Fruit fly (Drosophila melanogaster) whole organism, embryonic: ENCODE results near the gene Pgant8.

Experiments
- Antp ChIP-seq: fragments of 200-800 bp; sonication (Bioruptor generic); optimal IDR thresholded peaks from 3 replicates; lab custom pipeline; 2016; ENCODE audit warnings: missing biosample characterization, missing genetic modification characterization
- CG10209 ChIP-seq: fragments of 200-800 bp; sonication (Bioruptor generic); optimal IDR thresholded peaks from 3 replicates; lab custom pipeline; 2017; ENCODE audit warnings: missing biosample characterization, mild to moderate bottlenecking, missing genetic modification characterization, missing genetic modification reagents
- CG1024 ChIP-seq: fragments of 200-800 bp; sonication (Bioruptor generic); IDR thresholded peaks from 2 replicates; pipeline ENCODE4 v1.3.6; 2022; ENCODE audit warnings: missing biosample characterization, missing genetic modification characterization
- CG10543 ChIP-seq: fragments of 200-800 bp; sonication (Bioruptor generic); optimal IDR thresholded peaks from 3 replicates; lab custom pipeline; 2017; ENCODE audit warnings: missing biosample characterization, mild to moderate bottlenecking, missing genetic modification characterization, moderate library complexity
- CG11247 ChIP-seq: fragments of 200-800 bp; sonication (Bioruptor generic); IDR thresholded peaks from 2 replicates; pipeline ENCODE4 v1.3.6; 2022; ENCODE audit warnings: missing biosample characterization, missing genetic modification characterization
- CG12942 ChIP-seq: fragments of 200-800 bp; sonication (Bioruptor generic); optimal IDR thresholded peaks from 3 replicates; lab custom pipeline; 2016; ENCODE audit warnings: missing biosample characterization, missing genetic modification characterization
- CG14667 ChIP-seq: fragments of 200-800 bp; sonication (Bioruptor generic); IDR thresholded peaks from 2 replicates; pipeline ENCODE4 v1.3.6; 2022; ENCODE audit warnings: missing biosample characterization, missing genetic modification characterization
- CG15011 ChIP-seq: fragments of 200-800 bp; sonication (Bioruptor generic); optimal IDR thresholded peaks from 3 replicates; lab custom pipeline; 2018; ENCODE audit warnings: missing biosample characterization, mild to moderate bottlenecking, missing genetic modification characterization
- CG15696 ChIP-seq: fragments of 200-800 bp; sonication (Bioruptor generic); optimal IDR thresholded peaks from 2 replicates; lab custom pipeline; 2019; ENCODE audit warnings: missing biosample characterization, mild to moderate bottlenecking, missing genetic modification characterization, moderate library complexity
- CG17328 ChIP-seq: fragments of 200-800 bp; sonication (Bioruptor generic); IDR thresholded peaks from 2 replicates; pipeline ENCODE4 v1.3.6; 2022; ENCODE audit warnings: missing biosample characterization, missing genetic modification characterization
- CG18764 ChIP-seq: fragments of 200-800 bp; sonication (Bioruptor generic); optimal IDR thresholded peaks from 3 replicates; lab custom pipeline; 2016; ENCODE audit warnings: missing biosample characterization, missing genetic modification characterization
- CG2199 ChIP-seq: fragments of 200-800 bp; sonication (Bioruptor generic); IDR thresholded peaks from 3 replicates; pipeline ENCODE4 v1.3.6; 2022; ENCODE audit warnings: missing biosample characterization, missing genetic modification characterization
- CG30020 ChIP-seq: fragments of 200-800 bp; optimal IDR thresholded peaks from 2 replicates; lab custom pipeline; 2019; ENCODE audit warnings: missing biosample characterization, mild to moderate bottlenecking, missing genetic modification characterization, moderate library complexity
- CG31388 ChIP-seq: fragments of 200-800 bp; sonication (Bioruptor generic); optimal IDR thresholded peaks from 2 replicates; lab custom pipeline; 2016; ENCODE audit warnings: missing biosample characterization, missing genetic modification characterization
- CG32767 ChIP-seq: fragments of 200-800 bp; sonication (Bioruptor generic); IDR thresholded peaks from 2 replicates; pipeline ENCODE4 v1.3.6; 2022; ENCODE audit warnings: missing biosample characterization, missing genetic modification characterization
- CG42726 ChIP-seq: fragments of 200-800 bp; sonication (Bioruptor generic); IDR thresholded peaks from 2 replicates; pipeline ENCODE4 v1.3.6; 2022; ENCODE audit warnings: missing biosample characterization, missing genetic modification characterization; ENCODE audit not compliant: partially characterized antibody
- CG4617 ChIP-seq: fragments of 200-800 bp; sonication (Bioruptor generic); optimal IDR thresholded peaks from 3 replicates; lab custom pipeline; 2016; ENCODE audit warnings: missing biosample characterization, missing genetic modification characterization, borderline replicate concordance
- CG6654 ChIP-seq: fragments of 200-800 bp; sonication (Bioruptor generic); optimal IDR thresholded peaks from 2 replicates; lab custom pipeline; 2017; ENCODE audit warnings: missing biosample characterization, mild to moderate bottlenecking, missing genetic modification characterization
- CkIIα-i1 ChIP-seq: fragments of 200-800 bp; sonication (Bioruptor generic); IDR thresholded peaks from 2 replicates; pipeline ENCODE4 v1.3.6; 2022; ENCODE audit warnings: missing biosample characterization, missing genetic modification characterization
- CoRest ChIP-seq: fragments of 200-800 bp; sonication (Bioruptor generic); optimal IDR thresholded peaks from 3 replicates; lab custom pipeline; 2018; ENCODE audit warnings: missing biosample characterization, mild to moderate bottlenecking, missing genetic modification characterization, moderate library complexity
- Elba2 ChIP-seq: fragments of 200-800 bp; sonication (Bioruptor generic); optimal IDR thresholded peaks from 3 replicates; lab custom pipeline; 2016; ENCODE audit warnings: missing biosample characterization, missing genetic modification characterization
- Fer2 ChIP-seq: fragments of 200-800 bp; sonication (Bioruptor generic); optimal IDR thresholded peaks from 2 replicates; lab custom pipeline; 2018; ENCODE audit warnings: missing biosample characterization, mild to moderate bottlenecking, missing genetic modification characterization, moderate library complexity
- Gug ChIP-seq: fragments of 200-800 bp; sonication (Bioruptor generic); IDR thresholded peaks from 4 replicates; pipeline ENCODE4 v1.3.6; 2022; ENCODE audit warnings: missing biosample characterization, missing genetic modification characterization
- H15 ChIP-seq: fragments of 200-800 bp; sonication (Bioruptor generic); IDR thresholded peaks from 3 replicates; pipeline ENCODE4 v1.3.6; 2022; ENCODE audit warnings: missing biosample characterization, missing genetic modification characterization
- Hr51 ChIP-seq, 2 experiments: fragments of 200-800 bp; sonication (Bioruptor generic); optimal IDR thresholded peaks; 2 replicates in 1 of 2; 3 replicates in 1 of 2; lab custom pipeline; 2016 to 2018; ENCODE audit warnings: missing biosample characterization in 2 of 2, missing genetic modification characterization in 2 of 2, mild to moderate bottlenecking in 1 of 2, moderate library complexity in 1 of 2
- Kr ChIP-seq: fragments of 200-800 bp; sonication (Bioruptor generic); optimal IDR thresholded peaks from 2 replicates; lab custom pipeline; 2017; ENCODE audit warnings: missing biosample characterization, mild to moderate bottlenecking, missing genetic modification characterization
- Lpt ChIP-seq: fragments of >200 bp; optimal IDR thresholded peaks from 2 replicates; lab custom pipeline; 2018; ENCODE audit warnings: missing biosample characterization, missing genetic modification characterization
- Med ChIP-seq: fragments of 200-800 bp; sonication (Bioruptor generic); peaks from one replicate; lab custom pipeline; 2016; ENCODE audit warnings: missing biosample characterization, missing genetic modification characterization, mild to moderate bottlenecking, inconsistent platforms, moderate library complexity
- NK7.1 ChIP-seq: fragments of 200-800 bp; sonication (Bioruptor generic); optimal IDR thresholded peaks from 3 replicates; lab custom pipeline; 2016; ENCODE audit warnings: missing biosample characterization, missing genetic modification characterization
- Nf-YA ChIP-seq: fragments of 200-800 bp; sonication (Bioruptor generic); IDR thresholded peaks from 2 replicates; pipeline ENCODE4 v1.3.6; 2022; ENCODE audit warnings: missing biosample characterization, missing genetic modification characterization
- Nf-YC ChIP-seq: fragments of 200-800 bp; optimal IDR thresholded peaks from 3 replicates; lab custom pipeline; 2019; ENCODE audit warnings: missing biosample characterization, mild to moderate bottlenecking, missing genetic modification characterization, moderate library complexity
- Oli ChIP-seq: fragments of 200-800 bp; sonication (Bioruptor generic); optimal IDR thresholded peaks from 2 replicates; lab custom pipeline; 2018; ENCODE audit warnings: missing biosample characterization, mild to moderate bottlenecking, missing genetic modification characterization, moderate library complexity
- Pdp1 ChIP-seq, 2 experiments: fragments of 200-800 bp; sonication (Bioruptor generic); optimal IDR thresholded peaks; 3 replicates each; lab custom pipeline; 2016; ENCODE audit warnings: missing biosample characterization in 2 of 2, missing genetic modification characterization in 2 of 2, mild to moderate bottlenecking in 1 of 2, moderate library complexity in 1 of 2
- Scr ChIP-seq: fragments of 200-800 bp; sonication (Bioruptor generic); IDR thresholded peaks from 2 replicates; pipeline ENCODE4 v1.3.6; 2022; ENCODE audit warnings: missing biosample characterization, missing genetic modification characterization; ENCODE audit not compliant: partially characterized antibody
- Stat92E ChIP-seq, 3 experiments: fragments of >200 bp in 2 of 3; fragments of 200-800 bp in 1 of 3; sonication (Bioruptor generic) in 1 of 3; optimal IDR thresholded peaks; 2 replicates each; lab custom pipeline; 2017 to 2019; ENCODE audit warnings: missing biosample characterization in 3 of 3, missing genetic modification characterization in 3 of 3, mild to moderate bottlenecking in 1 of 3, moderate library complexity in 1 of 3
- Xbp1 ChIP-seq: fragments of 200-800 bp; sonication (Bioruptor generic); optimal IDR thresholded peaks from 3 replicates; lab custom pipeline; 2016; ENCODE audit warnings: missing biosample characterization, mild to moderate bottlenecking, missing genetic modification characterization
- ac ChIP-seq: fragments of 200-800 bp; sonication (Bioruptor generic); optimal IDR thresholded peaks from 3 replicates; lab custom pipeline; 2017; ENCODE audit warnings: missing biosample characterization, mild to moderate bottlenecking, missing genetic modification characterization
- eyg ChIP-seq: fragments of 200-800 bp; sonication (Bioruptor generic); optimal IDR thresholded peaks from 3 replicates; lab custom pipeline; 2016; ENCODE audit warnings: missing biosample characterization, missing genetic modification characterization
- fru ChIP-seq: fragments of >200 bp; optimal IDR thresholded peaks from 2 replicates; lab custom pipeline; 2017
- hth ChIP-seq: fragments of >200 bp; optimal IDR thresholded peaks from 2 replicates; lab custom pipeline; 2017; ENCODE audit warnings: inconsistent platforms
- insv ChIP-seq, 2 experiments: fragments of 200-800 bp; sonication (Bioruptor generic); optimal IDR thresholded peaks; 3 replicates each; lab custom pipeline; 2016 to 2018; ENCODE audit warnings: missing biosample characterization in 2 of 2, missing genetic modification characterization in 2 of 2
- jigr1 ChIP-seq: fragments of 200-800 bp; sonication (Bioruptor generic); IDR thresholded peaks from 3 replicates; pipeline ENCODE4 v1.3.6; 2022; ENCODE audit warnings: missing biosample characterization, missing genetic modification characterization
- maf-S ChIP-seq: fragments of 200-800 bp; sonication (Bioruptor generic); optimal IDR thresholded peaks from 2 replicates; lab custom pipeline; 2016; ENCODE audit warnings: missing biosample characterization, missing genetic modification characterization
- oc ChIP-seq: fragments of 200-800 bp; sonication (Bioruptor generic); optimal IDR thresholded peaks from 2 replicates; lab custom pipeline; 2018; ENCODE audit warnings: missing biosample characterization, mild to moderate bottlenecking, missing genetic modification characterization, moderate library complexity
- pan ChIP-seq, 4 experiments: fragments of >200 bp in 3 of 4; fragments of 200-800 bp in 1 of 4; sonication (Bioruptor generic) in 1 of 4; optimal IDR thresholded peaks in 3 of 4; IDR thresholded peaks in 1 of 4; 2 replicates each; pipeline versions ENCODE4 v1.3.6 to Lab custom; 2017 to 2022; ENCODE audit warnings: missing biosample characterization in 2 of 4, missing genetic modification characterization in 2 of 4, mixed read lengths in 1 of 4
- sd ChIP-seq: fragments of 200-800 bp; sonication (Bioruptor generic); optimal IDR thresholded peaks from 3 replicates; lab custom pipeline; 2018; ENCODE audit warnings: missing biosample characterization, mild to moderate bottlenecking, missing genetic modification characterization, moderate library complexity
- sqz ChIP-seq: fragments of 200-800 bp; sonication (Bioruptor generic); optimal IDR thresholded peaks from 3 replicates; lab custom pipeline; 2018; ENCODE audit warnings: missing biosample characterization, mild to moderate bottlenecking, missing genetic modification characterization
- toy ChIP-seq: fragments of 200-800 bp; sonication (Bioruptor generic); IDR thresholded peaks from 2 replicates; pipeline ENCODE4 v1.3.6; 2022; ENCODE audit warnings: missing biosample characterization, missing genetic modification characterization
- unpg ChIP-seq: fragments of 200-800 bp; sonication (Bioruptor generic); optimal IDR thresholded peaks from 3 replicates; lab custom pipeline; 2018; ENCODE audit warnings: missing biosample characterization, mild to moderate bottlenecking, missing genetic modification characterization, moderate library complexity
- zen2 ChIP-seq: fragments of 200-800 bp; sonication (Bioruptor generic); IDR thresholded peaks from 3 replicates; pipeline ENCODE4 v1.3.6; 2022; ENCODE audit warnings: missing biosample characterization, missing genetic modification characterization; ENCODE audit not compliant: partially characterized antibody
- zfh2 ChIP-seq: fragments of 200-800 bp; sonication (Bioruptor generic); optimal IDR thresholded peaks from 2 replicates; lab custom pipeline; 2016; ENCODE audit warnings: missing biosample characterization, missing genetic modification characterization

Pgant8 gene

dm6 chr3L:15694406-15694805 is 10.7 kb downstream of the Pgant8 start (continued):
- TF ChIP-seq jigr1 (GFP tag; lab: Robert Waterston, UW) (no peak), Elba2 (GFP tag; lab: Kevin White, UChicago) (no peak), NK7.1 (GFP tag; lab: Kevin White, UChicago) (no peak), CG1024 (GFP tag; lab: Robert Waterston, UW) (no peak), CG14667 (GFP tag; lab: Robert Waterston, UW) (no peak), unpg (GFP tag; lab: Kevin White, UChicago) (no peak), CG31388 (GFP tag; lab: Kevin White, UChicago) (no peak), Stat92E (GFP tag; optimal IDR thresholded peaks at IDR 0.05; lab: Kevin White, UChicago) (no peak), Med (GFP tag; lab: Kevin White, UChicago) (peak; percentile 59), CkIIα-i1 (no peak), Kr (GFP tag; lab: Kevin White, UChicago) (no peak), CG12942 (GFP tag; lab: Kevin White, UChicago) (no peak), H15 (GFP tag; lab: Robert Waterston, UW) (no peak), Nf-YC (no peak), Hr51 (GFP tag; optimal IDR thresholded peaks at IDR 0.05; lab: Kevin White, UChicago) (peak in 1 of 2 experiments; percentile 7), oc (tag; lab: Kevin White, UChicago) (peak; percentile 48), Scr (GFP tag; lab: Robert Waterston, UW) (no peak), zfh2 (GFP tag; lab: Kevin White, UChicago) (no peak), Oli (tag; lab: Kevin White, UChicago) (no peak), ac (no peak), CG17328 (no peak), pan (optimal IDR thresholded peaks at IDR 0.05; lab: Kevin White, UChicago) (no peak), pan (GFP tag; optimal IDR thresholded peaks at IDR 0.05 in 1 of 2, IDR thresholded peaks at IDR 0.05 in 1 of 2) (no peak), Gug (GFP tag; lab: Robert Waterston, UW) (no peak), CG10543 (no peak), CG15696 (tag; lab: Kevin White, UChicago) (no peak), CG10209 (GFP tag; lab: Kevin White, UChicago) (no peak), eyg (GFP tag; lab: Kevin White, UChicago) (no peak), CG4617 (GFP tag; lab: Kevin White, UChicago) (no peak), CG6654 (no peak), fru (lab: Kevin White, UChicago) (no peak), Antp (GFP tag; lab: Kevin White, UChicago) (no peak), Xbp1 (GFP tag; lab: Kevin White, UChicago) (no peak), CG30020 (tag; lab: Kevin White, UChicago) (no peak), Fer2 (tag; lab: Kevin White, UChicago) (no peak), CG11247 (no peak), CG42726 (GFP tag; lab: Robert Waterston, UW) (no peak), zen2 (GFP tag; lab: Robert Waterston, UW) (no peak), sqz (GFP tag; lab: Kevin White, UChicago) (peak; percentile 21), hth (lab: Kevin White, UChicago) (no peak), CoRest (no peak), CG18764 (GFP tag; lab: Kevin White, UChicago) (no peak), sd (tag; lab: Kevin White, UChicago) (peak; percentile 19), Nf-YA (GFP tag; lab: Robert Waterston, UW) (no peak), Lpt (GFP tag; lab: Kevin White, UChicago) (no peak), toy (GFP tag; lab: Robert Waterston, UW) (no peak), CG2199 (no peak), insv (GFP tag; optimal IDR thresholded peaks at IDR 0.05; lab: Kevin White, UChicago) (no peak), CG15011 (GFP tag; lab: Kevin White, UChicago) (no peak), CG32767 (no peak), maf-S (GFP tag; lab: Kevin White, UChicago) (no peak), Pdp1 (GFP tag; optimal IDR thresholded peaks at IDR 0.05; lab: Kevin White, UChicago) (no peak)
